Worm (Caenorhabditis elegans) whole organism, young adult: ENCODE measurements around the gene F21C10.7.

ENCODE experiments used
- B0019.2 ChIP-seq: fragments of 200-800 bp; sonication (Bioruptor generic); conservative IDR thresholded peaks from 2 replicates; pipeline ENCODE4 v1.3.6; 2022; ENCODE audit warnings: missing genetic modification reagents, missing genetic modification characterization, missing compliant biosample characterization
- B0261.1 ChIP-seq: sonication (generic microtip); optimal IDR thresholded peaks from 2 replicates; lab custom pipeline; 2016; ENCODE audit warnings: mild to moderate bottlenecking, missing genetic modification characterization, moderate library complexity, missing compliant biosample characterization
- B0336.3 ChIP-seq: fragments of 200-800 bp; sonication (Bioruptor generic); IDR thresholded peaks from 2 replicates; pipeline ENCODE4 v1.3.6; 2022; ENCODE audit warnings: missing genetic modification characterization, missing compliant biosample characterization
- C17E4.6 ChIP-seq: fragments of 200-800 bp; sonication (Bioruptor generic); IDR thresholded peaks from 2 replicates; pipeline ENCODE4 v1.3.6; 2022; ENCODE audit warnings: missing genetic modification reagents, missing genetic modification characterization, missing compliant biosample characterization
- F49E8.2 ChIP-seq: sonication (generic microtip); optimal IDR thresholded peaks from 3 replicates; lab custom pipeline; 2017; ENCODE audit warnings: missing genetic modification characterization, mild to moderate bottlenecking, missing compliant biosample characterization, antibody characterized with exemption, moderate library complexity; ENCODE audit not compliant: insufficient read depth
- F55B11.4 ChIP-seq: sonication (generic microtip); optimal IDR thresholded peaks from 2 replicates; lab custom pipeline; 2016; ENCODE audit warnings: missing compliant biosample characterization, missing genetic modification characterization, borderline replicate concordance; ENCODE audit not compliant: insufficient read depth
- F57C9.4 ChIP-seq: sonication (generic microtip); optimal IDR thresholded peaks from 2 replicates; lab custom pipeline; 2017; ENCODE audit warnings: mild to moderate bottlenecking, missing genetic modification characterization, missing compliant biosample characterization
- T07F8.4 ChIP-seq: sonication (generic microtip); optimal IDR thresholded peaks from 2 replicates; lab custom pipeline; 2016; ENCODE audit warnings: mild to moderate bottlenecking, missing genetic modification characterization, moderate library complexity, missing compliant biosample characterization
- Y53F4B.3 ChIP-seq: fragments of 200-800 bp; sonication (Bioruptor generic); IDR thresholded peaks from 2 replicates; pipeline ENCODE4 v1.3.6; 2022; ENCODE audit warnings: missing genetic modification reagents, missing genetic modification characterization, missing compliant biosample characterization
- Y79H2A.3 ChIP-seq: fragments of 200-800 bp; sonication (Bioruptor generic); conservative IDR thresholded peaks from 2 replicates; pipeline ENCODE4 v1.3.6; 2022; ENCODE audit warnings: missing genetic modification reagents, missing genetic modification characterization, missing compliant biosample characterization
- akir-1 ChIP-seq: fragments of 200-800 bp; sonication (Bioruptor generic); optimal IDR thresholded peaks from 2 replicates; lab custom pipeline; 2018; ENCODE audit warnings: mild to moderate bottlenecking, missing genetic modification characterization, moderate library complexity, missing compliant biosample characterization
- attf-5 ChIP-seq: fragments of 200-800 bp; sonication (Bioruptor generic); optimal IDR thresholded peaks from 2 replicates; lab custom pipeline; 2018; ENCODE audit warnings: mild to moderate bottlenecking, missing genetic modification characterization, missing compliant biosample characterization
- bed-1 ChIP-seq: fragments of 200-800 bp; sonication (Bioruptor generic); IDR thresholded peaks from 2 replicates; pipeline ENCODE4 v1.3.6; 2022; ENCODE audit warnings: missing genetic modification reagents, missing genetic modification characterization, missing compliant biosample characterization
- bed-2 ChIP-seq: fragments of 200-800 bp; sonication (Bioruptor generic); IDR thresholded peaks from 2 replicates; pipeline ENCODE4 v1.3.6; 2022; ENCODE audit warnings: missing genetic modification reagents, missing genetic modification characterization, missing compliant biosample characterization
- cebp-1 ChIP-seq, 2 experiments: fragments of 200-800 bp in 1 of 2; sonication (Bioruptor generic) in 1 of 2; sonication (generic microtip) in 1 of 2; IDR thresholded peaks in 1 of 2; optimal IDR thresholded peaks in 1 of 2; 2 replicates each; pipeline versions ENCODE4 v1.3.6 to Lab custom; 2017 to 2022; ENCODE audit warnings: missing compliant biosample characterization in 2 of 2, missing genetic modification characterization in 2 of 2, mild to moderate bottlenecking in 1 of 2, missing genetic modification reagents in 1 of 2, moderate library complexity in 1 of 2
- ceh-100 ChIP-seq: fragments of 200-800 bp; sonication (Bioruptor generic); IDR thresholded peaks from 2 replicates; pipeline ENCODE4 v1.3.6; 2022; ENCODE audit warnings: missing genetic modification reagents, missing genetic modification characterization, missing compliant biosample characterization
- chd-7 ChIP-seq: sonication (generic microtip); optimal IDR thresholded peaks from 2 replicates; lab custom pipeline; 2016; ENCODE audit warnings: mild to moderate bottlenecking, missing genetic modification characterization, moderate library complexity, missing compliant biosample characterization
- dpff-1 ChIP-seq: sonication (generic microtip); optimal IDR thresholded peaks from 2 replicates; lab custom pipeline; 2017; ENCODE audit warnings: mild to moderate bottlenecking, missing genetic modification characterization, missing compliant biosample characterization
- efl-1 ChIP-seq: fragments of 150-350 bp; optimal IDR thresholded peaks from 2 replicates; lab custom pipeline; 2014; ENCODE audit warnings: missing biosample characterization, missing genetic modification reagents, missing genetic modification characterization
- gei-17 ChIP-seq: fragments of 200-800 bp; sonication (Bioruptor generic); optimal IDR thresholded peaks from 2 replicates; lab custom pipeline; 2018; ENCODE audit warnings: mild to moderate bottlenecking, missing genetic modification characterization, missing compliant biosample characterization
- hlh-12 ChIP-seq: sonication (generic microtip); optimal IDR thresholded peaks from 2 replicates; lab custom pipeline; 2016; ENCODE audit warnings: missing genetic modification characterization, missing compliant biosample characterization
- hlh-26 ChIP-seq: fragments of 200-800 bp; sonication (Bioruptor generic); conservative IDR thresholded peaks from 2 replicates; pipeline ENCODE4 v1.3.6; 2022; ENCODE audit warnings: missing genetic modification reagents, missing genetic modification characterization, missing compliant biosample characterization
- hmg-20 ChIP-seq: fragments of 200-800 bp; sonication (Bioruptor generic); IDR thresholded peaks from 2 replicates; pipeline ENCODE4 v1.3.6; 2022; ENCODE audit warnings: missing genetic modification reagents, missing genetic modification characterization, missing compliant biosample characterization
- hrde-1 ChIP-seq: sonication (generic microtip); optimal IDR thresholded peaks from 2 replicates; lab custom pipeline; 2016; ENCODE audit warnings: missing genetic modification characterization, mild to moderate bottlenecking, missing compliant biosample characterization, moderate library complexity, missing genotype, missing genetic modification reagents, borderline replicate concordance
- lin-26 ChIP-seq: fragments of 200-800 bp; sonication (Bioruptor generic); IDR thresholded peaks from 2 replicates; pipeline ENCODE4 v1.3.6; 2022; ENCODE audit warnings: missing genetic modification reagents, missing genetic modification characterization, missing compliant biosample characterization
- lin-35 ChIP-seq, 3 experiments: fragments of 150-350 bp in 2 of 3; sonication (generic microtip) in 1 of 3; optimal IDR thresholded peaks; 2 replicates each; lab custom pipeline; 2014 to 2018; ENCODE audit warnings: missing biosample characterization in 3 of 3, missing genetic modification characterization in 3 of 3, missing genetic modification reagents in 3 of 3
- mel-28 ChIP-seq: sonication (generic microtip); optimal IDR thresholded peaks from 2 replicates; lab custom pipeline; 2016; ENCODE audit warnings: borderline replicate concordance, mild to moderate bottlenecking, missing genetic modification characterization, missing compliant biosample characterization
- nfyb-1 ChIP-seq: fragments of 200-800 bp; sonication (Bioruptor generic); IDR thresholded peaks from 2 replicates; pipeline ENCODE4 v1.3.6; 2022; ENCODE audit warnings: missing genetic modification reagents, missing genetic modification characterization, missing compliant biosample characterization
- nhr-120 ChIP-seq: fragments of 200-800 bp; sonication (Bioruptor generic); IDR thresholded peaks from 2 replicates; pipeline ENCODE4 v1.3.6; 2022; ENCODE audit warnings: missing genetic modification characterization, missing compliant biosample characterization
- rcor-1 ChIP-seq: fragments of 200-800 bp; sonication (Bioruptor generic); IDR thresholded peaks from 2 replicates; pipeline ENCODE4 v1.3.6; 2022; ENCODE audit warnings: missing genetic modification reagents, missing genetic modification characterization, missing compliant biosample characterization
- sea-2 ChIP-seq: fragments of 200-800 bp; sonication (Bioruptor generic); IDR thresholded peaks from 2 replicates; pipeline ENCODE4 v1.3.6; 2022; ENCODE audit warnings: missing genetic modification characterization, missing compliant biosample characterization
- snpc-1.1 ChIP-seq: sonication (generic microtip); optimal IDR thresholded peaks from 2 replicates; lab custom pipeline; 2017; ENCODE audit warnings: missing genetic modification characterization, mild to moderate bottlenecking, missing compliant biosample characterization, antibody characterized with exemption, moderate library complexity, missing genotype, missing genetic modification reagents; ENCODE audit not compliant: insufficient read depth
- snpc-4 ChIP-seq, 5 experiments: fragments of 150-350 bp in 1 of 5; sonication (generic microtip) in 4 of 5; optimal IDR thresholded peaks; 2 replicates each; lab custom pipeline; 2014 to 2018; ENCODE audit warnings: missing genetic modification characterization in 5 of 5, missing biosample characterization in 3 of 5, antibody characterized with exemption in 2 of 5, mild to moderate bottlenecking in 2 of 5, missing compliant biosample characterization in 2 of 5, missing genotype in 2 of 5, moderate library complexity in 2 of 5, missing genetic modification reagents in 1 of 5
- unc-130 ChIP-seq: sonication (generic microtip); optimal IDR thresholded peaks from 2 replicates; lab custom pipeline; 2016; ENCODE audit warnings: missing genetic modification reagents, missing genetic modification characterization, missing compliant biosample characterization
- unc-62 ChIP-seq: fragments of 150-350 bp; optimal IDR thresholded peaks from 2 replicates; lab custom pipeline; 2014; ENCODE audit warnings: missing biosample characterization, missing genetic modification reagents, missing genetic modification characterization
- zfh-2 ChIP-seq: fragments of 200-800 bp; sonication (Bioruptor generic); conservative IDR thresholded peaks from 2 replicates; pipeline ENCODE4 v1.3.6; 2022; ENCODE audit warnings: missing genetic modification reagents, missing genetic modification characterization, missing compliant biosample characterization
- ztf-18 ChIP-seq: sonication (generic microtip); optimal IDR thresholded peaks from 2 replicates; lab custom pipeline; 2016; ENCODE audit warnings: missing genotype, mild to moderate bottlenecking, missing genetic modification characterization, missing compliant biosample characterization
- ztf-22 ChIP-seq: fragments of 200-800 bp; sonication (Bioruptor generic); optimal IDR thresholded peaks from 2 replicates; lab custom pipeline; 2018; ENCODE audit warnings: mild to moderate bottlenecking, missing genetic modification characterization, moderate library complexity, missing compliant biosample characterization
- ztf-26 ChIP-seq: sonication (generic microtip); optimal IDR thresholded peaks from 2 replicates; lab custom pipeline; 2017; ENCODE audit warnings: missing genetic modification characterization, missing compliant biosample characterization
- ztf-28 ChIP-seq: fragments of 200-800 bp; sonication (Bioruptor generic); IDR thresholded peaks from 2 replicates; pipeline ENCODE4 v1.3.6; 2022; ENCODE audit warnings: missing genetic modification reagents, missing genetic modification characterization, missing compliant biosample characterization
- ztf-3 ChIP-seq: fragments of 200-800 bp; sonication (Bioruptor generic); optimal IDR thresholded peaks from 2 replicates; lab custom pipeline; 2018; ENCODE audit warnings: mild to moderate bottlenecking, missing genetic modification characterization, missing compliant biosample characterization
- ztf-6 ChIP-seq: fragments of 200-800 bp; sonication (Bioruptor generic); IDR thresholded peaks from 2 replicates; pipeline ENCODE4 v1.3.6; 2022; ENCODE audit warnings: missing genetic modification reagents, missing genetic modification characterization, missing compliant biosample characterization

The F21C10.7 gene

ce11 chrV:9152339-9152738 lies 39.8 kb downstream of the F21C10.7 start:
- TF ChIP-seq hrde-1 (tag; lab: Kevin White, UChicago) = no peak
- no peak for TF ChIP-seq F55B11.4 (tag; lab: Kevin White, UChicago)
- TF ChIP-seq bed-2 (GFP tag; lab: Robert Waterston, UW) = no peak
- TF ChIP-seq ztf-28 (GFP tag; lab: Robert Waterston, UW) = no peak
- no peak for TF ChIP-seq lin-35 (GFP tag; optimal IDR thresholded peaks at IDR 0.05; lab: Kevin White, UChicago)
- TF ChIP-seq mel-28 (tag; lab: Kevin White, UChicago) = no peak
- no peak for TF ChIP-seq dpff-1 (tag; lab: Kevin White, UChicago)
- TF ChIP-seq ztf-22 = no peak
- no peak for TF ChIP-seq nfyb-1 (GFP tag; lab: Robert Waterston, UW)
- TF ChIP-seq hlh-12 (tag; lab: Kevin White, UChicago) = no peak

ce11 chrV:9154772-9155171 lies 42.2 kb downstream of the F21C10.7 start, which contains the start of gene B0222.5:
B0222.5 (minus strand) TSS chrV:9154872.
- TF ChIP-seq hlh-26 (GFP tag; lab: Robert Waterston, UW) = no peak
- TF ChIP-seq B0336.3 = no peak
- TF ChIP-seq, all 124 proteins: peak for 0

- no peak for TF ChIP-seq C17E4.6 (GFP tag; lab: Robert Waterston, UW)
- no peak for TF ChIP-seq ztf-3 (GFP tag; lab: Kevin White, UChicago)
- TF ChIP-seq zfh-2 (GFP tag; lab: Robert Waterston, UW) = no peak
- peak; percentile 5 for TF ChIP-seq ztf-26
Measured at ce11 chrV:9155616-9156015, 43.0 kb downstream of the F21C10.7 start.

- no peak for TF ChIP-seq snpc-4 (GFP tag; optimal IDR thresholded peaks at IDR 0.05; lab: Kevin White, UChicago)
- TF ChIP-seq snpc-4 (tag; optimal IDR thresholded peaks at IDR 0.05; lab: Kevin White, UChicago) = no peak
- no peak for TF ChIP-seq ceh-100
- no peak for TF ChIP-seq lin-35 (GFP tag; optimal IDR thresholded peaks at IDR 0.05; lab: Kevin White, UChicago)
- TF ChIP-seq snpc-1.1 (tag; lab: Kevin White, UChicago) = no peak
- no peak for TF ChIP-seq efl-1
- TF ChIP-seq B0261.1 = no peak
- TF ChIP-seq B0019.2 (GFP tag; lab: Robert Waterston, UW) = no peak
- TF ChIP-seq unc-62 (GFP tag; lab: Kevin White, UChicago) = no peak
- no peak for TF ChIP-seq F49E8.2
- TF ChIP-seq gei-17 (GFP tag; lab: Kevin White, UChicago) = no peak
- TF ChIP-seq Y79H2A.3 (GFP tag; lab: Robert Waterston, UW) = no peak
- no peak for TF ChIP-seq bed-1 (GFP tag; lab: Robert Waterston, UW)
- TF ChIP-seq T07F8.4 (tag; lab: Kevin White, UChicago) = no peak
- TF ChIP-seq ztf-18 = no peak
- TF ChIP-seq nhr-120 (GFP tag; lab: Robert Waterston, UW) = no peak
Measured at ce11 chrV:9156679-9157078, 44.1 kb downstream of the F21C10.7 start, which contains the start of gene B0222.15. B0222.15 (minus strand) TSS chrV:9156779.

ce11 chrV:9157597-9157996 lies 45.0 kb downstream of the F21C10.7 start:
- TF ChIP-seq T07F8.4 (tag; lab: Kevin White, UChicago) (no peak), rcor-1 (no peak), ztf-6 (no peak), lin-26 (GFP tag; lab: Robert Waterston, UW) (no peak), unc-130 (GFP tag; lab: Kevin White, UChicago) (no peak), F57C9.4 (tag; lab: Kevin White, UChicago) (no peak), chd-7 (no peak), attf-5 (GFP tag; lab: Kevin White, UChicago) (no peak), cebp-1 (GFP tag; IDR thresholded peaks at IDR 0.05; lab: Robert Waterston, UW) (no peak), cebp-1 (tag; optimal IDR thresholded peaks at IDR 0.05; lab: Kevin White, UChicago) (no peak), akir-1 (GFP tag; lab: Kevin White, UChicago) (no peak), sea-2 (GFP tag; lab: Robert Waterston, UW) (no peak), ztf-28 (GFP tag; lab: Robert Waterston, UW) (no peak), Y53F4B.3 (GFP tag; lab: Robert Waterston, UW) (no peak), hmg-20 (GFP tag; lab: Robert Waterston, UW) (no peak)
